Fruit fly (Drosophila melanogaster) whole organism, embryonic: Measurements from ENCODE around the gene cnc.
A peak's percentile ranks its signal among the peaks of the same experiment; 100 is the strongest.

Experiments used
- Ada2b ChIP-seq: fragments of 200-800 bp; sonication (Bioruptor generic); IDR thresholded peaks from 2 replicates; pipeline ENCODE4 v1.3.6; 2022; ENCODE audit warnings: missing biosample characterization, missing genetic modification characterization
- B-H1 ChIP-seq: fragments of 200-800 bp; sonication (Bioruptor generic); IDR thresholded peaks from 3 replicates; pipeline ENCODE4 v1.3.6; 2022; ENCODE audit warnings: missing biosample characterization, missing genetic modification characterization
- Bgb ChIP-seq: fragments of 200-800 bp; sonication (Bioruptor generic); IDR thresholded peaks from 2 replicates; pipeline ENCODE4 v1.3.6; 2022; ENCODE audit warnings: missing biosample characterization, missing genetic modification characterization; ENCODE audit not compliant: partially characterized antibody
- Blimp-1 ChIP-seq: fragments of 200-800 bp; sonication (Bioruptor generic); optimal IDR thresholded peaks from 3 replicates; lab custom pipeline; 2018; ENCODE audit warnings: missing biosample characterization, missing genetic modification characterization, mild to moderate bottlenecking, moderate library complexity, missing genetic modification reagents
- CG10543 ChIP-seq: fragments of 200-800 bp; sonication (Bioruptor generic); optimal IDR thresholded peaks from 3 replicates; lab custom pipeline; 2017; ENCODE audit warnings: missing biosample characterization, mild to moderate bottlenecking, missing genetic modification characterization, moderate library complexity
- CG13287 ChIP-seq: fragments of 200-800 bp; sonication (Bioruptor generic); IDR thresholded peaks from 2 replicates; pipeline ENCODE4 v1.3.6; 2022; ENCODE audit warnings: missing biosample characterization, missing genetic modification characterization; ENCODE audit not compliant: partially characterized antibody
- CG16815 ChIP-seq: fragments of 200-800 bp; sonication (Bioruptor generic); optimal IDR thresholded peaks from 3 replicates; lab custom pipeline; 2017; ENCODE audit warnings: missing biosample characterization, mild to moderate bottlenecking, missing genetic modification characterization
- CG17612 ChIP-seq: fragments of 200-800 bp; sonication (Bioruptor generic); IDR thresholded peaks from 2 replicates; pipeline ENCODE4 v1.3.6; 2022; ENCODE audit warnings: missing biosample characterization, missing genetic modification characterization
- CG17912 ChIP-seq: fragments of 200-800 bp; sonication (Bioruptor generic); optimal IDR thresholded peaks from 2 replicates; lab custom pipeline; 2018; ENCODE audit warnings: missing biosample characterization, mild to moderate bottlenecking, missing genetic modification characterization
- CG2199 ChIP-seq: fragments of 200-800 bp; sonication (Bioruptor generic); IDR thresholded peaks from 3 replicates; pipeline ENCODE4 v1.3.6; 2022; ENCODE audit warnings: missing biosample characterization, missing genetic modification characterization
- CG6254 ChIP-seq: fragments of 200-800 bp; sonication (Bioruptor generic); optimal IDR thresholded peaks from 3 replicates; lab custom pipeline; 2017; ENCODE audit warnings: mild to moderate bottlenecking, missing biosample characterization, missing genetic modification reagents, missing genetic modification characterization
- CG8089 ChIP-seq: fragments of 200-800 bp; sonication (Bioruptor generic); optimal IDR thresholded peaks from 3 replicates; lab custom pipeline; 2016; ENCODE audit warnings: missing biosample characterization, missing genetic modification characterization
- CG9437 ChIP-seq: fragments of 200-800 bp; sonication (Bioruptor generic); optimal IDR thresholded peaks from 2 replicates; lab custom pipeline; 2018; ENCODE audit warnings: missing biosample characterization, mild to moderate bottlenecking, missing genetic modification characterization
- Dbx ChIP-seq: fragments of 200-800 bp; sonication (Bioruptor generic); IDR thresholded peaks from 3 replicates; pipeline ENCODE4 v1.3.6; 2022; ENCODE audit warnings: missing biosample characterization, missing genetic modification characterization
- Dp ChIP-seq: fragments of 200-800 bp; sonication (Bioruptor generic); optimal IDR thresholded peaks from 2 replicates; lab custom pipeline; 2018; ENCODE audit warnings: missing biosample characterization, mild to moderate bottlenecking, missing genetic modification characterization, moderate library complexity
- Eip74EF ChIP-seq, 2 experiments: fragments of 200-800 bp in 1 of 2; fragments of >200 bp in 1 of 2; sonication (Bioruptor generic) in 1 of 2; optimal IDR thresholded peaks; 2 replicates each; lab custom pipeline; 2017 to 2019; ENCODE audit warnings: missing biosample characterization in 2 of 2, missing genetic modification characterization in 2 of 2, mild to moderate bottlenecking in 1 of 2, moderate library complexity in 1 of 2
- Lpt ChIP-seq: fragments of >200 bp; optimal IDR thresholded peaks from 2 replicates; lab custom pipeline; 2018; ENCODE audit warnings: missing biosample characterization, missing genetic modification characterization
- Mes4 ChIP-seq: fragments of 200-800 bp; sonication (Bioruptor generic); optimal IDR thresholded peaks from 2 replicates; lab custom pipeline; 2016; ENCODE audit warnings: missing biosample characterization, missing genetic modification characterization
- Neu2 ChIP-seq: fragments of 200-800 bp; sonication (Bioruptor generic); optimal IDR thresholded peaks from 3 replicates; lab custom pipeline; 2016; ENCODE audit warnings: missing biosample characterization, missing genetic modification characterization, borderline replicate concordance
- Sin3A ChIP-seq: fragments of >200 bp; optimal IDR thresholded peaks from 2 replicates; lab custom pipeline; 2018
- Six4 ChIP-seq: fragments of 200-800 bp; sonication (Bioruptor generic); optimal IDR thresholded peaks from 2 replicates; lab custom pipeline; 2016; ENCODE audit warnings: missing biosample characterization, missing genetic modification characterization
- Xrp1 ChIP-seq: fragments of 200-800 bp; sonication (Bioruptor generic); IDR thresholded peaks from 2 replicates; pipeline ENCODE4 v1.3.6; 2022; ENCODE audit warnings: missing biosample characterization, missing genetic modification characterization
- bab2 ChIP-seq: fragments of 200-800 bp; sonication (Bioruptor generic); optimal IDR thresholded peaks from 2 replicates; lab custom pipeline; 2016; ENCODE audit warnings: missing biosample characterization, missing genetic modification characterization
- chm ChIP-seq: fragments of 200-800 bp; sonication (Bioruptor generic); IDR thresholded peaks from 2 replicates; pipeline ENCODE4 v1.3.6; 2022; ENCODE audit warnings: missing biosample characterization, missing genetic modification characterization
- disco-r ChIP-seq: fragments of 200-800 bp; sonication (Bioruptor generic); optimal IDR thresholded peaks from 2 replicates; lab custom pipeline; 2016; ENCODE audit warnings: missing biosample characterization, missing genetic modification characterization
- grau ChIP-seq: fragments of 200-800 bp; optimal IDR thresholded peaks from 3 replicates; lab custom pipeline; 2019; ENCODE audit warnings: missing biosample characterization, mild to moderate bottlenecking, missing genetic modification characterization, moderate library complexity
- hth ChIP-seq: fragments of >200 bp; optimal IDR thresholded peaks from 2 replicates; lab custom pipeline; 2017; ENCODE audit warnings: inconsistent platforms
- kah ChIP-seq: fragments of 200-800 bp; sonication (Bioruptor generic); optimal IDR thresholded peaks from 2 replicates; lab custom pipeline; 2018; ENCODE audit warnings: missing biosample characterization, mild to moderate bottlenecking, missing genetic modification characterization
- kni ChIP-seq: fragments of 200-800 bp; sonication (Bioruptor generic); optimal IDR thresholded peaks from 3 replicates; lab custom pipeline; 2017; ENCODE audit warnings: mild to moderate bottlenecking, missing biosample characterization, missing genetic modification reagents, missing genetic modification characterization
- lbe ChIP-seq: fragments of 200-800 bp; sonication (Bioruptor generic); optimal IDR thresholded peaks from 2 replicates; lab custom pipeline; 2016; ENCODE audit warnings: missing biosample characterization, mild to moderate bottlenecking, missing genetic modification characterization
- lola ChIP-seq, 3 experiments: fragments of >200 bp in 2 of 3; fragments of 200-800 bp in 1 of 3; sonication (Bioruptor generic) in 1 of 3; optimal IDR thresholded peaks; 2 replicates each; lab custom pipeline; 2017 to 2019; ENCODE audit warnings: missing biosample characterization in 3 of 3, missing genetic modification characterization in 3 of 3, mild to moderate bottlenecking in 1 of 3, moderate library complexity in 1 of 3
- nmo ChIP-seq: fragments of 200-800 bp; sonication (Bioruptor generic); optimal IDR thresholded peaks from 2 replicates; lab custom pipeline; 2018; ENCODE audit warnings: missing biosample characterization, mild to moderate bottlenecking, missing genetic modification characterization, moderate library complexity
- pita ChIP-seq: fragments of 200-800 bp; sonication (Bioruptor generic); optimal IDR thresholded peaks from 2 replicates; lab custom pipeline; 2017; ENCODE audit warnings: missing biosample characterization, mild to moderate bottlenecking, missing genetic modification characterization
- tll ChIP-seq, 2 experiments: fragments of 200-800 bp in 1 of 2; fragments of >200 bp in 1 of 2; sonication (Bioruptor generic) in 1 of 2; optimal IDR thresholded peaks; 2 replicates each; lab custom pipeline; 2017 to 2019; ENCODE audit warnings: missing biosample characterization in 2 of 2, missing genetic modification characterization in 2 of 2, mild to moderate bottlenecking in 1 of 2, moderate library complexity in 1 of 2
- vnd ChIP-seq: fragments of 200-800 bp; sonication (Bioruptor generic); IDR thresholded peaks from 3 replicates; pipeline ENCODE4 v1.3.6; 2022; ENCODE audit warnings: missing biosample characterization, missing genetic modification characterization; ENCODE audit not compliant: partially characterized antibody
- zen ChIP-seq: fragments of 200-800 bp; sonication (Bioruptor generic); optimal IDR thresholded peaks from 3 replicates; lab custom pipeline; 2018; ENCODE audit warnings: missing biosample characterization, mild to moderate bottlenecking, missing genetic modification characterization, moderate library complexity

cnc gene

DNA sequence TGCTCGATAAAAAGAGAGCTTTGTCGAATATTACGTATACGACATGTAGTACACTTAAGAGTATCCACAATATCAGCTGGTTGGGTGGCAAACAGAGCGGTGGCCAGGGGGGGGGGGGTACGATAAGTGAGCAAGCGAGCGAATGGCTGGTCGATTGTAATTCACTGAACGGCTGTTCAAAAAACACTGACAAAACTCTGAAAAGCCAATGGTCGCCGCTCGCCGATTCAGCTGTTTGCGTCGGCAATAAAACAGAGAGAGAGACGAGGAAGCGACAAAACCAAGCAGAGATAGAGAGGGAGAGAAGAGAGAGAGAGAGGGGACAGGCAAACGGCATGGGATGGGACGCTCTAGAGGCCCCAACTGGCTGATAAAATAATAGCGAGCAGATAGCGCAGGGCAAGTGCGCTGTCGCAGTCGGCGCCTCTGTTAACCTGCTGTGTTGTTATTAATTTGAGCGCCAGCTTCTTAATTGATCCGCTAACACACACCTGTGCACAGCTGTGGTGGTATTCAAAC is at the start of gene cnc (continued):
- TF ChIP-seq kni (GFP tag; lab: Kevin White, UChicago) (peak; percentile 38), pita (GFP tag; lab: Kevin White, UChicago) (no peak), Six4 (GFP tag; lab: Kevin White, UChicago) (no peak), CG17912 (GFP tag; lab: Kevin White, UChicago) (no peak), vnd (no peak), Mes4 (no peak), CG16815 (GFP tag; lab: Kevin White, UChicago) (no peak), CG17612 (no peak), disco-r (GFP tag; lab: Kevin White, UChicago) (peak; percentile 1), lbe (peak; percentile 10), tll (GFP tag; optimal IDR thresholded peaks at IDR 0.05; lab: Kevin White, UChicago) (no peak), B-H1 (GFP tag; lab: Robert Waterston, UW) (no peak; the same call in 2 of the 3 replicates), Ada2b (no peak), zen (no peak), Lpt (GFP tag; lab: Kevin White, UChicago) (no peak), chm (0 out of 2 replicates have a peak, but pooled peaks have one; percentile 40), Dbx (GFP tag; lab: Robert Waterston, UW) (peak; percentile 50; the same call in 1 of the 3 replicates), CG6254 (GFP tag; lab: Kevin White, UChicago) (no peak), CG8089 (no peak), Dp (GFP tag; lab: Kevin White, UChicago) (no peak), CG13287 (GFP tag; lab: Robert Waterston, UW) (peak; percentile 55), Neu2 (GFP tag; lab: Kevin White, UChicago) (no peak), Bgb (GFP tag; lab: Robert Waterston, UW) (peak; percentile 35; the same call in 1 of the 2 replicates), Eip74EF (GFP tag; optimal IDR thresholded peaks at IDR 0.05; lab: Kevin White, UChicago) (peak in 1 of 2 experiments; percentile 81), CG9437 (no peak), bab2 (GFP tag; lab: Kevin White, UChicago) (no peak)

DNA sequence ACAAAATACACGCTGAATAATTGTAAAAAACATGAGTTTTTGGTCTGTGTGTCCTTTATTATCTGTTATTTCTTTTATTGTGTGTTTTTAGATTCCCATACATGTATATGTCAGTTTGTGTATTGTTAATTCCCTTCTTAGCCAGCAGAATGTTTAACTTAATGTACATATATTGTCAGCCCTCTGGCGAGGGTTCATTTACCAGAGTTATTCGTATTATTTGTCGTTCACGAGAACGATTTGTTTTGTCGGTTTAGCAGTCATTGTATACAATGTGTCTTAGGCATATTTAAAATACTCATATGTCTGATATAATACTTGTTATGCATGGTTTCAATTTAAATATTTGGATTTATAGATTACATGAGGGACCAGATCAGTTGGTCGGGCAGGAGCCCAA is 34.1 kb upstream of the cnc start:
- TF ChIP-seq Sin3A (lab: Kevin White, UChicago) (no peak), CG2199 (GFP tag; lab: Robert Waterston, UW) (peak; percentile 92), grau (tag; lab: Kevin White, UChicago) (no peak), hth (lab: Kevin White, UChicago) (no peak)
- TF ChIP-seq, all 482 proteins: peak for 1

DNA sequence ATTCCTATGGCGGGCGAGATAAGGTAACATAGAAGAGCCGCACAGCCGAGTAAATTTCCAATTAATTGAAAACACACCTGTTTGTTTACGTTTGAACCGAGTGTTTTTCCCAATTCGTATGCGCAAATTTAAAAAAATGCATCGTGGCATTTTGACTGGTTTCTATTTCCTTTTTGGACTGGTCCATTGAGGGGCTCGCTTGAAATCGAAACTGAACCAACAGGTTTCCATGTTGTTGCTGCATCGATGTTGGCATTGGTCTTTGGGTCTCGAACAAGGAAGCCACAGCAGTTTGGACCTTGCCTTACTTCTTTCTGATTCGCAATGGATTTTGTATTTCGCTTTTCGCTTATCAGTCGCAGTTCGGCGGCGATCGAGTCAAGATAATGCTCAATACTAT is 32.0 kb upstream of the cnc start:
- peak; percentile 77 for TF ChIP-seq Blimp-1 (GFP tag; lab: Kevin White, UChicago)
- peak; percentile 69 for TF ChIP-seq kah (GFP tag; lab: Kevin White, UChicago)
- no peak for TF ChIP-seq lola (GFP tag; optimal IDR thresholded peaks at IDR 0.05; lab: Kevin White, UChicago)
- no peak for TF ChIP-seq CG10543 (GFP tag; lab: Kevin White, UChicago)
- no peak for TF ChIP-seq Xrp1 (GFP tag; lab: Robert Waterston, UW)
- no peak for TF ChIP-seq nmo (GFP tag; lab: Kevin White, UChicago)
